Worm (Caenorhabditis elegans) whole organism, L2 larva: ENCODE results near the gene mvb-12.

Experiments
- C34F6.9 ChIP-seq: fragments of 150-350 bp; optimal IDR thresholded peaks from 2 replicates; lab custom pipeline; 2014; ENCODE audit warnings: missing biosample characterization, missing genetic modification characterization
- F13H6.1 ChIP-seq: sonication (generic microtip); optimal IDR thresholded peaks from 2 replicates; lab custom pipeline; 2016; ENCODE audit warnings: missing genetic modification characterization, missing compliant biosample characterization
- aly-2 ChIP-seq: fragments of 150-350 bp; optimal IDR thresholded peaks from 2 replicates; lab custom pipeline; 2014; ENCODE audit warnings: missing biosample characterization, missing genetic modification characterization
- ama-1 ChIP-seq: fragments of 150-350 bp; optimal IDR thresholded peaks from 2 replicates; lab custom pipeline; 2018; ENCODE audit warnings: inconsistent platforms
- blmp-1 ChIP-seq: sonication (generic microtip); optimal IDR thresholded peaks from 2 replicates; lab custom pipeline; 2017; ENCODE audit warnings: missing genetic modification characterization, mild to moderate bottlenecking, missing compliant biosample characterization, antibody characterized with exemption, moderate library complexity; ENCODE audit not compliant: insufficient read depth
- ceh-82 ChIP-seq: fragments of 150-350 bp; optimal IDR thresholded peaks from 2 replicates; lab custom pipeline; 2014; ENCODE audit warnings: missing biosample characterization, missing genetic modification characterization
- crh-2 ChIP-seq: sonication (generic microtip); optimal IDR thresholded peaks from 2 replicates; lab custom pipeline; 2017; ENCODE audit warnings: missing biosample characterization, missing genetic modification characterization
- elt-1 ChIP-seq: fragments of 150-350 bp; optimal IDR thresholded peaks from 2 replicates; lab custom pipeline; 2014; ENCODE audit warnings: missing biosample characterization, missing genetic modification characterization
- elt-3 ChIP-seq: sonication (generic microtip); optimal IDR thresholded peaks from 2 replicates; lab custom pipeline; 2017; ENCODE audit warnings: missing biosample characterization, missing genetic modification characterization
- fos-1 ChIP-seq: fragments of 150-350 bp; optimal IDR thresholded peaks from 2 replicates; lab custom pipeline; 2014; ENCODE audit warnings: missing biosample characterization, missing genetic modification characterization
- lin-11 ChIP-seq: fragments of 150-350 bp; sonication (generic microtip); optimal IDR thresholded peaks from 2 replicates; lab custom pipeline; 2014; ENCODE audit warnings: missing biosample characterization, missing genetic modification characterization, inconsistent platforms, mixed read lengths
- lin-13 ChIP-seq: fragments of 150-350 bp; optimal IDR thresholded peaks from 2 replicates; lab custom pipeline; 2014; ENCODE audit warnings: missing biosample characterization, missing genetic modification reagents, missing genetic modification characterization
- lin-39 ChIP-seq: fragments of 150-350 bp; optimal IDR thresholded peaks from 2 replicates; lab custom pipeline; 2014; ENCODE audit warnings: missing biosample characterization, missing genetic modification reagents, missing genetic modification characterization
- lsy-2 ChIP-seq, 2 experiments: fragments of 150-350 bp in 1 of 2; sonication (generic microtip) in 1 of 2; optimal IDR thresholded peaks; 2 replicates each; lab custom pipeline; 2014 to 2017; ENCODE audit warnings: missing biosample characterization in 2 of 2, missing genetic modification characterization in 2 of 2
- mdl-1 ChIP-seq, 2 experiments: fragments of 150-350 bp in 1 of 2; sonication (generic microtip) in 1 of 2; optimal IDR thresholded peaks; 2 replicates each; lab custom pipeline; 2017; ENCODE audit warnings: missing biosample characterization in 2 of 2, missing genetic modification characterization in 2 of 2
- nhr-12 ChIP-seq: fragments of 150-350 bp; optimal IDR thresholded peaks from 2 replicates; lab custom pipeline; 2014; ENCODE audit warnings: missing biosample characterization, missing genetic modification characterization
- nhr-129 ChIP-seq: fragments of 150-350 bp; optimal IDR thresholded peaks from 2 replicates; lab custom pipeline; 2014; ENCODE audit warnings: missing biosample characterization, missing genetic modification characterization
- nhr-21 ChIP-seq: fragments of 150-350 bp; optimal IDR thresholded peaks from 2 replicates; lab custom pipeline; 2014; ENCODE audit warnings: missing biosample characterization, missing genetic modification characterization
- nhr-237 ChIP-seq: fragments of 150-350 bp; optimal IDR thresholded peaks from 2 replicates; lab custom pipeline; 2014; ENCODE audit warnings: missing biosample characterization, missing genetic modification characterization
- nhr-25 ChIP-seq: fragments of 150-350 bp; sonication (generic microtip); optimal IDR thresholded peaks from 3 replicates; lab custom pipeline; 2014; ENCODE audit warnings: missing biosample characterization, missing genetic modification characterization
- nhr-6 ChIP-seq: fragments of 150-350 bp; optimal IDR thresholded peaks from 2 replicates; lab custom pipeline; 2014; ENCODE audit warnings: missing biosample characterization, missing genetic modification characterization
- peb-1 ChIP-seq: fragments of 150-350 bp; optimal IDR thresholded peaks from 2 replicates; lab custom pipeline; 2014; ENCODE audit warnings: missing biosample characterization, missing genetic modification characterization
- sem-4 ChIP-seq: fragments of 150-350 bp; optimal IDR thresholded peaks from 2 replicates; lab custom pipeline; 2014; ENCODE audit warnings: missing biosample characterization, missing genetic modification reagents, missing genetic modification characterization
- sma-9 ChIP-seq, 2 experiments: fragments of 150-350 bp in 1 of 2; sonication (generic microtip) in 1 of 2; optimal IDR thresholded peaks; 2 replicates each; lab custom pipeline; 2014 to 2016; ENCODE audit warnings: missing genetic modification characterization in 2 of 2, mild to moderate bottlenecking in 1 of 2, missing biosample characterization in 1 of 2, missing compliant biosample characterization in 1 of 2, missing genetic modification reagents in 1 of 2, moderate library complexity in 1 of 2
- snpc-4 ChIP-seq: fragments of 150-350 bp; optimal IDR thresholded peaks from 2 replicates; lab custom pipeline; 2014; ENCODE audit warnings: missing biosample characterization, missing genetic modification characterization
- unc-39 ChIP-seq: fragments of 150-350 bp; optimal IDR thresholded peaks from 2 replicates; lab custom pipeline; 2014; ENCODE audit warnings: missing biosample characterization, missing genetic modification characterization
- unc-55 ChIP-seq: fragments of 150-350 bp; sonication (generic microtip); optimal IDR thresholded peaks from 3 replicates; lab custom pipeline; 2014; ENCODE audit warnings: missing biosample characterization, missing genetic modification reagents, missing genetic modification characterization
- unc-62 ChIP-seq: fragments of 150-350 bp; optimal IDR thresholded peaks from 2 replicates; lab custom pipeline; 2014; ENCODE audit warnings: missing biosample characterization, missing genetic modification reagents, missing genetic modification characterization
- zag-1 ChIP-seq: fragments of 150-350 bp; optimal IDR thresholded peaks from 2 replicates; lab custom pipeline; 2014; ENCODE audit warnings: missing biosample characterization, missing genetic modification characterization
- ztf-1 ChIP-seq: fragments of 200-800 bp; sonication (Bioruptor generic); conservative IDR thresholded peaks from 2 replicates; pipeline ENCODE4 v1.3.6; 2022; ENCODE audit warnings: missing genetic modification characterization, missing compliant biosample characterization
- ztf-11 ChIP-seq: sonication (generic microtip); optimal IDR thresholded peaks from 2 replicates; lab custom pipeline; 2017; ENCODE audit warnings: missing biosample characterization, missing genetic modification characterization

Gene mvb-12

ce11 chrIV:7800338-7800737, 30.0 kb upstream of the mvb-12 start:
- no peak for TF ChIP-seq crh-2 (tag; lab: Kevin White, UChicago)
- no peak for TF ChIP-seq ama-1
- TF ChIP-seq, all 48 proteins: peak for 0

ce11 chrIV:7803250-7803649, 27.1 kb upstream of the mvb-12 start, which contains the start of gene C33H5.16:
C33H5.16 (minus strand) TSS chrIV:7803350.
- no peak for TF ChIP-seq fos-1 (tag; lab: Kevin White, UChicago)
- TF ChIP-seq nhr-6 (tag; lab: Kevin White, UChicago) = no peak
- TF ChIP-seq lin-11 (tag; lab: Kevin White, UChicago) = no peak
- no peak for TF ChIP-seq mdl-1 (tag; optimal IDR thresholded peaks at IDR 0.05; lab: Kevin White, UChicago)
- no peak for TF ChIP-seq nhr-12 (tag; lab: Kevin White, UChicago)
- no peak for TF ChIP-seq unc-62 (GFP tag; lab: Kevin White, UChicago)
- no peak for TF ChIP-seq ceh-82 (tag; lab: Kevin White, UChicago)
- TF ChIP-seq ztf-11 (tag; lab: Kevin White, UChicago) = no peak
- TF ChIP-seq lin-39 (tag; lab: Kevin White, UChicago) = no peak
- no peak for TF ChIP-seq unc-39 (tag; lab: Kevin White, UChicago)
- no peak for TF ChIP-seq ama-1
- TF ChIP-seq zag-1 (tag; lab: Kevin White, UChicago) = no peak

- TF ChIP-seq snpc-4 (tag; lab: Kevin White, UChicago) (no peak), peb-1 (tag; lab: Kevin White, UChicago) (no peak), nhr-21 (tag; lab: Kevin White, UChicago) (no peak), sem-4 (tag; lab: Kevin White, UChicago) (no peak), aly-2 (tag; lab: Kevin White, UChicago) (no peak)
These were observed 25.6 kb upstream of the mvb-12 start, which contains the start of gene C33H5.2 for ce11 chrIV:7804740-7805139. C33H5.2 (plus strand) TSS chrIV:7805040.

- TF ChIP-seq lsy-2 (tag; optimal IDR thresholded peaks at IDR 0.05; lab: Kevin White, UChicago) (no peak), elt-1 (tag; lab: Kevin White, UChicago) (peak; percentile 59)
These were observed 21.7 kb upstream of the mvb-12 start, which contains the start of gene C33H5.1 for ce11 chrIV:7808583-7808982. C33H5.1 (plus strand) TSS chrIV:7808912.

- no peak for TF ChIP-seq unc-39 (tag; lab: Kevin White, UChicago)
- no peak for TF ChIP-seq elt-3 (tag; lab: Kevin White, UChicago)
- TF ChIP-seq ztf-1 (GFP tag; lab: Robert Waterston, UW) = no peak
- TF ChIP-seq nhr-21 (tag; lab: Kevin White, UChicago) = no peak
These were observed 17.6 kb upstream of the mvb-12 start, which contains the start of gene zgpa-1 for ce11 chrIV:7812709-7813108. zgpa-1 (minus strand) TSS chrIV:7812809.

ce11 chrIV:7815683-7816183, 14.6 kb upstream of the mvb-12 start, which contains the start of gene cdgs-1:
cdgs-1 (minus strand) TSS chrIV:7815733.
- TF ChIP-seq crh-2 (tag; lab: Kevin White, UChicago) (peak; percentile 75), unc-55 (GFP tag; lab: Kevin White, UChicago) (peak; percentile 57), F13H6.1 (peak; percentile 19), lin-13 (GFP tag; lab: Kevin White, UChicago) (no peak), ztf-1 (GFP tag; lab: Robert Waterston, UW) (no peak), blmp-1 (tag; lab: Kevin White, UChicago) (no peak), nhr-129 (tag; lab: Kevin White, UChicago) (peak; percentile 77), nhr-25 (tag; lab: Kevin White, UChicago) (peak; percentile 30), lsy-2 (tag; optimal IDR thresholded peaks at IDR 0.05; lab: Kevin White, UChicago) (peak in 1 of 2 experiments; percentile 59), fos-1 (tag; lab: Kevin White, UChicago) (peak; percentile 20), sma-9 (GFP tag; optimal IDR thresholded peaks at IDR 0.05; lab: Kevin White, UChicago) (peak; percentile 63), sma-9 (tag; optimal IDR thresholded peaks at IDR 0.05; lab: Kevin White, UChicago) (no peak), nhr-237 (tag; lab: Kevin White, UChicago) (no peak), C34F6.9 (tag; lab: Kevin White, UChicago) (peak; percentile 73), mdl-1 (tag; optimal IDR thresholded peaks at IDR 0.05; lab: Kevin White, UChicago) (peak; percentile 62 to 64)
